Worm (Caenorhabditis elegans): ENCODE data around the gene msp-31.

ce11 chrII:4943849-4944248 is 27.5 kb upstream of the msp-31 start, which contains the start of gene mdt-4:
- no peak for TF ChIP-seq unc-62 (GFP tag; optimal IDR thresholded peaks at IDR 0.05)
- TF ChIP-seq lin-13 (tag; optimal IDR thresholded peaks at IDR 0.05): no peak
- no peak for TF ChIP-seq nhr-28 (tag; optimal IDR thresholded peaks at IDR 0.05)
- TF ChIP-seq ztf-11 (tag; optimal IDR thresholded peaks at IDR 0.05): no peak
- TF ChIP-seq elt-1 (tag; optimal IDR thresholded peaks at IDR 0.05; ENCODE audit: borderline replicate concordance, insufficient read depth): no peak

Measured in whole organism, mixed stage, embryonic.